Fruit fly (Drosophila melanogaster) whole organism, embryonic: ENCODE results near the gene CG14684.

ENCODE experiments used
- PHDP ChIP-seq: fragments of 200-800 bp; sonication (Bioruptor generic); optimal IDR thresholded peaks from 3 replicates; lab custom pipeline; 2018; ENCODE audit warnings: missing biosample characterization, mild to moderate bottlenecking, missing genetic modification characterization, moderate library complexity
- lmd ChIP-seq: fragments of 200-800 bp; sonication (Bioruptor generic); IDR thresholded peaks from 2 replicates; pipeline ENCODE4 v1.3.6; 2022; ENCODE audit warnings: missing biosample characterization, missing genetic modification characterization
- pfk ChIP-seq: fragments of 200-800 bp; sonication (Bioruptor generic); optimal IDR thresholded peaks from 2 replicates; lab custom pipeline; 2018; ENCODE audit warnings: missing biosample characterization, mild to moderate bottlenecking, missing genetic modification characterization, moderate library complexity

DNA sequence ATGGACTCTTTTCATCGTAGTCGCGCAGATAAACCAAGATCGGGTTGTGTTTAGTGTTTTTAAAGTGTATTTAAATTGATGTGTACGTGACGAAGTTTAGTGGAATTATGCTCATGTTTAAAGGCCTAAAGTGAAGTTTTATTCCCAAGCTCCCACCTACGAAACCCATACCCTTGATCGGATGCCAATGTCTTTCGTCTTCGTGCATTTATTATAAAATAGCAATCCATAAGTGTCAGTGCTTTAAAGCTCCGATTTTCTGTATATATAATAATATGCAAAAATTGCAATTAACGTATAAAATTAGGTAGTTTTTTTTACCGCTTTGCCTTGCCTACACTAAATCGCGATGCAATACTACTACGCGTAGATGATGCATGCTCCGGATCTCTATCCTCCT is 1.8 kb upstream of the CG14684 start, which contains the start of gene CG31391:
- no peak for TF ChIP-seq lmd (GFP tag; lab: Robert Waterston, UW)
- no peak for TF ChIP-seq pfk (GFP tag; lab: Kevin White, UChicago)
- TF ChIP-seq PHDP (tag; lab: Kevin White, UChicago): no peak
